Fruit fly (Drosophila melanogaster): ENCODE results near the gene CG4168.

CG4168 gene

DNA sequence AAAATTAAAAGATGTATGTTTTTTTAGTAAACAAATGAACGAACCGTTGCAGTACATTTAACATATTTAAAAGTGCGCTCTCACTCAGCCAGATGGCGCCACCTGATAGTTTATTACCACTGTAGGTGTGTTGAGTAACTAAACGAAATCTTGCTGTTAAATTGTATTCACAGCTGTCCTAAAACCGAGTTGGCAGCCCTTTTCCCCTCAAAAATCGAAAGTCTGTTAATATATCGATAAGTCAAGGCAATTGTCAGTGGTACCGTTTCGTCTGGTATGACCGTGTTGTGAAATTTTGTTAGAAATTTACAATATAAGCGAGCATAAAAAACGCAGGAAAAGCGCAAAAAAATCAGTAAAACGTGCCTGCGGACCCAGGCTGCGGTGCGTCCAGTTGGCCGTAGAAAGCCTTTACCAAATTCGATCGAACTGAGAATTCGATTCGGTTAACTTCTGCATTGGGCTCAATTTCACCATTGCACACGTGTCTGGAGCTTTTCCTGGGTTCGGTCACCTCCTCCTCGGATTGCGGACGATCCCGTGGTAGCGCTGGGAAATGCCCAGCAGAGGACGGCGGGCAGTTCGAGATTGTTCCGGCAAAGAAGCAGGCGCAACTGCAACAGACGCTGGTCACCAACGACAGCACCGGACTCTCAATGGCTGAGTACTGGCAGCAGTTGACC, 86.9 kb downstream of the CG4168 start, which contains the start of gene stc (continued):
- peak; percentile 79 for TF ChIP-seq Ets65A (GFP tag)
- TF ChIP-seq Blimp-1 (GFP tag; optimal IDR thresholded peaks at IDR 0.05): peak; percentile 83
- peak; percentile 94 for TF ChIP-seq Med (GFP tag)
- peak; percentile 31 for TF ChIP-seq CG12071 (GFP tag; optimal IDR thresholded peaks at IDR 0.05)
- TF ChIP-seq cas (GFP tag; IDR thresholded peaks at IDR 0.05): no peak
- TF ChIP-seq Sin3A (optimal IDR thresholded peaks at IDR 0.05): peak; percentile 55
- TF ChIP-seq CG11696 (GFP tag; IDR thresholded peaks at IDR 0.05): no peak
- TF ChIP-seq Max (GFP tag; optimal IDR thresholded peaks at IDR 0.05): peak; percentile 51
- no peak for TF ChIP-seq CG14667 (GFP tag; IDR thresholded peaks at IDR 0.05)
- no peak for TF ChIP-seq CG18764 (GFP tag; optimal IDR thresholded peaks at IDR 0.05)
- TF ChIP-seq stwl (tag; optimal IDR thresholded peaks at IDR 0.05): peak; percentile 99
- TF ChIP-seq en (GFP tag; optimal IDR thresholded peaks at IDR 0.05): peak; percentile 19
- peak; percentile 21 for TF ChIP-seq CG15696 (tag; optimal IDR thresholded peaks at IDR 0.05)
- TF ChIP-seq H15 (GFP tag; IDR thresholded peaks at IDR 0.05): peak; percentile 43; the same call in 1 of the 3 replicates
- peak; percentile 29 for TF ChIP-seq bigmax (GFP tag; optimal IDR thresholded peaks at IDR 0.05)
- TF ChIP-seq CG33557 (GFP tag; optimal IDR thresholded peaks at IDR 0.05): peak; percentile 37
- peak; percentile 32 for TF ChIP-seq az2 (GFP tag; optimal IDR thresholded peaks at IDR 0.05)
- peak; percentile 74 for TF ChIP-seq CG17186 (GFP tag; optimal IDR thresholded peaks at IDR 0.05)
- no peak; the same call in 1 of the 2 replicates for TF ChIP-seq lmd (GFP tag; IDR thresholded peaks at IDR 0.05)
- no peak for TF ChIP-seq CG10462 (GFP tag; optimal IDR thresholded peaks at IDR 0.05)
- TF ChIP-seq insv (GFP tag; optimal IDR thresholded peaks at IDR 0.05): peak in 1 of 2 experiments; percentile 39
- TF ChIP-seq Antp (GFP tag; optimal IDR thresholded peaks at IDR 0.05): peak; percentile 45
- peak; percentile 37 for TF ChIP-seq CG4854 (GFP tag; optimal IDR thresholded peaks at IDR 0.05)
- peak; percentile 41 for TF ChIP-seq tx (GFP tag; optimal IDR thresholded peaks at IDR 0.05)
- peak; percentile 33; the same call in 1 of the 2 replicates for TF ChIP-seq CG2129 (GFP tag; IDR thresholded peaks at IDR 0.05; ENCODE audit: partially characterized antibody)
- TF ChIP-seq sisA (GFP tag; IDR thresholded peaks at IDR 0.05): 0 out of 2 replicates have a peak, but pooled peaks have one; percentile 22
- TF ChIP-seq lbe (GFP tag; optimal IDR thresholded peaks at IDR 0.05): peak; percentile 47
- peak; percentile 29 for TF ChIP-seq repo (GFP tag; optimal IDR thresholded peaks at IDR 0.05)
- TF ChIP-seq HLHmδ (GFP tag; optimal IDR thresholded peaks at IDR 0.05): no peak
- peak; percentile 32 for TF ChIP-seq CG9876 (GFP tag; optimal IDR thresholded peaks at IDR 0.05)
- peak; percentile 82 for TF ChIP-seq HmgD (GFP tag; optimal IDR thresholded peaks at IDR 0.05)
- peak; percentile 47 for TF ChIP-seq CG12391 (tag; optimal IDR thresholded peaks at IDR 0.05)
- TF ChIP-seq Xrp1 (GFP tag; IDR thresholded peaks at IDR 0.05): 0 out of 2 replicates have a peak, but pooled peaks have one; percentile 28
- no peak for TF ChIP-seq NC2α (GFP tag; optimal IDR thresholded peaks at IDR 0.05)
- TF ChIP-seq Camta (GFP tag; optimal IDR thresholded peaks at IDR 0.05): peak; percentile 40
- peak; percentile 18 for TF ChIP-seq CG12155 (GFP tag; optimal IDR thresholded peaks at IDR 0.05)
- peak in 1 of 2 experiments; percentile 23 for TF ChIP-seq Hr51 (GFP tag; optimal IDR thresholded peaks at IDR 0.05)
- peak; percentile 56 for TF ChIP-seq NfI (GFP tag; optimal IDR thresholded peaks at IDR 0.05)
- TF ChIP-seq Spps (tag; optimal IDR thresholded peaks at IDR 0.05): peak; percentile 46
- TF ChIP-seq CG13287 (GFP tag; IDR thresholded peaks at IDR 0.05; ENCODE audit: partially characterized antibody): peak; percentile 84
- peak; percentile 89 for TF ChIP-seq CG6791 (GFP tag; IDR thresholded peaks at IDR 0.05; ENCODE audit: partially characterized antibody)
- peak; percentile 66 for TF ChIP-seq Mad (GFP tag; optimal IDR thresholded peaks at IDR 0.05)
- peak; percentile 46 for TF ChIP-seq nmo (GFP tag; optimal IDR thresholded peaks at IDR 0.05)
- TF ChIP-seq Chrac-16 (GFP tag; optimal IDR thresholded peaks at IDR 0.05): peak; percentile 60
- TF ChIP-seq ro (GFP tag; IDR thresholded peaks at IDR 0.05): no peak
- TF ChIP-seq HHEX (GFP tag; optimal IDR thresholded peaks at IDR 0.05): peak; percentile 2
- TF ChIP-seq otp (GFP tag; IDR thresholded peaks at IDR 0.05): peak; percentile 9; the same call in 1 of the 3 replicates
- TF ChIP-seq vnd (GFP tag; IDR thresholded peaks at IDR 0.05; ENCODE audit: partially characterized antibody): peak; percentile 28; the same call in 1 of the 3 replicates
- TF ChIP-seq emc (GFP tag; optimal IDR thresholded peaks at IDR 0.05): no peak

All from whole organism, embryonic.